Worm (Caenorhabditis elegans): ENCODE results near the gene vit-1.

vit-1 gene

DNA sequence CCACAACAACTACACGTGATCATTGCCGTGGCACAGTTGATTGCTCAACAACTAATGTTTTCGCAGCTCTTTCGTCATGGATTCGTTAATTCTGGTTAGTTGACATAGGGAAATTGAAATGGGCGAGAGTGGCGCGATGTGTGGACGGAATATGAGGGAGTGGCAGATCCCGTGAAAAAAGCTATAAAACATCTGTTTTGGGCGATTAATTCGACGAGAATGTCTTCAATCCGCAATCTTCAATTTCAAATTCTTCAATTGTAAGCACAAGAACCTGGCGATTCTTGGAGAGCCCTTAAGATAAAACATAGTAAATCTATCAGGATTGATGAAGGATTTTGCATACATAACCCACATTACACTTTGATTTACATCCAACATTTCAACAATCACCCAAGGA, 7.1 kb upstream of the vit-1 start:
- no peak for TF ChIP-seq elt-2 (tag; optimal IDR thresholded peaks at IDR 0.05)
- TF ChIP-seq ceh-19 (GFP tag; optimal IDR thresholded peaks at IDR 0.05), result no peak
- no peak for TF ChIP-seq nhr-232 (tag; optimal IDR thresholded peaks at IDR 0.05)
- TF ChIP-seq ceh-14 (tag; optimal IDR thresholded peaks at IDR 0.05), result no peak
- TF ChIP-seq che-1 (tag; optimal IDR thresholded peaks at IDR 0.05), result no peak
- TF ChIP-seq ceh-48 (tag; optimal IDR thresholded peaks at IDR 0.05), result no peak
- TF ChIP-seq unc-55 (GFP tag; optimal IDR thresholded peaks at IDR 0.05), result no peak
- TF ChIP-seq C08G9.2 (tag; optimal IDR thresholded peaks at IDR 0.05), result no peak
- TF ChIP-seq lin-11 (tag; optimal IDR thresholded peaks at IDR 0.05), result no peak
- TF ChIP-seq fkh-10 (GFP tag; optimal IDR thresholded peaks at IDR 0.05), result no peak
- TF ChIP-seq pha-4 (tag; optimal IDR thresholded peaks at IDR 0.05), result no peak
- TF ChIP-seq ceh-30 (tag; optimal IDR thresholded peaks at IDR 0.05), result no peak
- TF ChIP-seq syd-9 (tag; optimal IDR thresholded peaks at IDR 0.05), result no peak
- TF ChIP-seq hlh-15 (tag; optimal IDR thresholded peaks at IDR 0.05), result no peak
- no peak for TF ChIP-seq ets-4 (tag; optimal IDR thresholded peaks at IDR 0.05)
- no peak for TF ChIP-seq hlh-8 (tag; optimal IDR thresholded peaks at IDR 0.05)
- no peak for TF ChIP-seq pros-1 (tag; optimal IDR thresholded peaks at IDR 0.05)
- TF ChIP-seq pha-2 (tag; optimal IDR thresholded peaks at IDR 0.05), result no peak
- TF ChIP-seq mec-3 (tag; optimal IDR thresholded peaks at IDR 0.05; ENCODE audit: borderline replicate concordance), result no peak
- no peak for TF ChIP-seq dmd-4 (tag; optimal IDR thresholded peaks at IDR 0.05; ENCODE audit: borderline replicate concordance)

DNA sequence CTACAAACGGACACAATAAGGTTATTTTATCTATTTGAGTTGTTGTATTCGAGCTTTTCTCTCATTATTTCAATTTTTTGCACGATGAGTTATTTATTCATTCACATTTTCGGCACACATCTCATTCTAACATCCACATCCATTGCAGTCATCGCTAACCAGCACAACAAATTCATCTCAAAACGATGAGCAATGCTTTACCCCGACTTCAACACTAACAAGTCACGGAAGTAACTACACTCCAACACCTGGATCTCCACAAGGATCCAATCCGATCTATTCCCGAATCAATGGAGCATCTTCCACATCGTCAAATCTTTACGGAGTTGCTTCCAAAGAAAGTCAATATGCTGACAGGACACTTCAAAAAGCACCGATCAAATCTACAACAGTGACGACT, 3.6 kb upstream of the vit-1 start:
- no peak for TF ChIP-seq hlh-8 (tag; optimal IDR thresholded peaks at IDR 0.05)
- TF ChIP-seq elt-2 (tag; optimal IDR thresholded peaks at IDR 0.05), result no peak
- TF ChIP-seq T23F11.4 (GFP tag; optimal IDR thresholded peaks at IDR 0.05), result no peak
- TF ChIP-seq eyg-1 (tag; optimal IDR thresholded peaks at IDR 0.05), result no peak
- TF ChIP-seq unc-55 (GFP tag; optimal IDR thresholded peaks at IDR 0.05), result no peak
- no peak for TF ChIP-seq che-1 (tag; optimal IDR thresholded peaks at IDR 0.05)

DNA sequence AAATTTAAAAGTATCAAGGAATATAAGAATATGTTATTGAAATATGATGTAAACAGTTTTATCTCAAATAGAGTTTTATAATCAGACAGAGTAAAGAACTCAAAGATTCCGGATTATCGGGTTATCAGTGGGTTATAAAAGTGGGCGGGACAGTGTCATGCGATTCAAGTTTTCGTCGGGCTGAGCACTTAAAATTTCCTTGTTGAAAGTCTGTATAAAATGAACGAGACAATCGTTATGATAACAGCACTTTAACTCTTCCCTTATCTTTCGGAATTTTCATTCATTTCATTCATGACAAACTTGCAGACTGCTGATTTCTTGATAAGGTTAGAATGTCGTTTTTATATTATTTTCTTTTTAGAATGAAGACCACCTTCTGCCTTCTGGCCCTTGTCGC, 2.1 kb upstream of the vit-1 start, which contains the start of gene spp-14:
Gene spp-14, plus strand, starts transcription at position 365 of the 400 bp plus-strand sequence.
- TF ChIP-seq syd-9 (tag; optimal IDR thresholded peaks at IDR 0.05), result no peak
- no peak for TF ChIP-seq ceh-31 (tag; optimal IDR thresholded peaks at IDR 0.05)
- TF ChIP-seq sox-2 (GFP tag; IDR thresholded peaks at IDR 0.05), result no peak
- TF ChIP-seq ceh-9 (tag; optimal IDR thresholded peaks at IDR 0.05), result no peak
- no peak for TF ChIP-seq fax-1 (tag; optimal IDR thresholded peaks at IDR 0.05)
- TF ChIP-seq ama-1 (optimal IDR thresholded peaks at IDR 0.05), result no peak
- no peak for TF ChIP-seq ceh-19 (GFP tag; optimal IDR thresholded peaks at IDR 0.05)
- TF ChIP-seq unc-55 (GFP tag; optimal IDR thresholded peaks at IDR 0.05), result no peak
- no peak for TF ChIP-seq ttx-3 (tag; optimal IDR thresholded peaks at IDR 0.05)
- no peak for TF ChIP-seq ceh-14 (tag; optimal IDR thresholded peaks at IDR 0.05)

DNA sequence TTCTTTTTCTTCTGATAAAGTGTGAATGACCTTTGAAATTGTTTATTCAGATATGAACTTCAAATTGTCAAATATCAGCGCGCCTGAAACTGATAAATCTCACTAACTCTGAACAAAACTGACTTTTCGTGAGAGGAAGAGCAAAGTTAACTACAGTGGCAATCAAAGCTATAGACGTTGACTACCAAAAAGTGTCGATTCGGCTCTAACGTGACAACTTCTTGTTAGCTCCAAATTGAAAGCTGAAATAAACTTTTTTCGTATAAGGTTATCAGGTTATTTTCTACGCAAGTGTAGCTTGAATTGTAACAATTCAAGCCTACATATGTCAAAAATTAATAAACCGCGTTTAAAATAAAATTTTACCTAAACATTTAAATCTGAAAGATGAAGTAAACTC, 1.3 kb upstream of the vit-1 start:
- TF ChIP-seq ceh-22 (tag; optimal IDR thresholded peaks at IDR 0.05) (no peak), tbx-2 (tag; optimal IDR thresholded peaks at IDR 0.05) (no peak), K09A11.1 (tag; optimal IDR thresholded peaks at IDR 0.05; ENCODE audit: insufficient read depth) (no peak), npax-4 (tag; optimal IDR thresholded peaks at IDR 0.05) (no peak), ceh-24 (tag; optimal IDR thresholded peaks at IDR 0.05) (no peak), hlh-8 (tag; optimal IDR thresholded peaks at IDR 0.05) (no peak), pha-2 (tag; optimal IDR thresholded peaks at IDR 0.05) (no peak), ceh-45 (GFP tag; IDR thresholded peaks at IDR 0.05) (no peak), dve-1 (tag; optimal IDR thresholded peaks at IDR 0.05) (no peak)

DNA sequence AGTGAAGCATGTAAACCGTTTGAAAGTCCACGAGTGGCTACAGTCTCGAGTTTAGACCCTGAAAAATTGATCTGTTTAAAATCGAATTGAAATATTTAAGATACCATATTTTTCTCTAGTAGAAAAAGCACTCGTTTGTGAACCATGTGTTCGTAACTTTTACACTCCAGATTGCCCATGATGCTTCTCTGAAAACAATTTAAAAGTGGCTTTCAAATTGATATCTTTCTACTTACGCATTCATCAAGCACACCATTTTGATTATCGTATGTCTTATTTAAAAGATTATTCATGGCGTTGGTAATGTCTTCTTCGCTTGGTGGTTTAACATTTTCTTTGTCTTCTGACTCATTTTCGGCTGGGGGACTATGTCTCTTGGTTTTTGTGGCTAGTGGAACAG, 5.9 kb downstream of the vit-1 start:
- TF ChIP-seq nfya-1 (tag; optimal IDR thresholded peaks at IDR 0.05), result no peak
- TF ChIP-seq ets-4 (tag; optimal IDR thresholded peaks at IDR 0.05), result no peak
- TF ChIP-seq pha-2 (tag; optimal IDR thresholded peaks at IDR 0.05), result no peak
- TF ChIP-seq ceh-34 (tag; optimal IDR thresholded peaks at IDR 0.05), result no peak
- no peak for TF ChIP-seq sox-2 (GFP tag; IDR thresholded peaks at IDR 0.05)
- TF ChIP-seq T23F11.4 (GFP tag; optimal IDR thresholded peaks at IDR 0.05), result no peak
- TF ChIP-seq pax-1 (tag; optimal IDR thresholded peaks at IDR 0.05), result no peak
- no peak for TF ChIP-seq ceh-30 (tag; optimal IDR thresholded peaks at IDR 0.05)
- TF ChIP-seq K02D7.2 (tag; optimal IDR thresholded peaks at IDR 0.05), result no peak
- TF ChIP-seq dve-1 (tag; optimal IDR thresholded peaks at IDR 0.05), result no peak
- TF ChIP-seq C38D4.7 (GFP tag; optimal IDR thresholded peaks at IDR 0.05), result no peak
- TF ChIP-seq unc-42 (tag; optimal IDR thresholded peaks at IDR 0.05), result no peak
